Worm (Caenorhabditis elegans): Measurements from ENCODE around the gene nono-1.

DNA sequence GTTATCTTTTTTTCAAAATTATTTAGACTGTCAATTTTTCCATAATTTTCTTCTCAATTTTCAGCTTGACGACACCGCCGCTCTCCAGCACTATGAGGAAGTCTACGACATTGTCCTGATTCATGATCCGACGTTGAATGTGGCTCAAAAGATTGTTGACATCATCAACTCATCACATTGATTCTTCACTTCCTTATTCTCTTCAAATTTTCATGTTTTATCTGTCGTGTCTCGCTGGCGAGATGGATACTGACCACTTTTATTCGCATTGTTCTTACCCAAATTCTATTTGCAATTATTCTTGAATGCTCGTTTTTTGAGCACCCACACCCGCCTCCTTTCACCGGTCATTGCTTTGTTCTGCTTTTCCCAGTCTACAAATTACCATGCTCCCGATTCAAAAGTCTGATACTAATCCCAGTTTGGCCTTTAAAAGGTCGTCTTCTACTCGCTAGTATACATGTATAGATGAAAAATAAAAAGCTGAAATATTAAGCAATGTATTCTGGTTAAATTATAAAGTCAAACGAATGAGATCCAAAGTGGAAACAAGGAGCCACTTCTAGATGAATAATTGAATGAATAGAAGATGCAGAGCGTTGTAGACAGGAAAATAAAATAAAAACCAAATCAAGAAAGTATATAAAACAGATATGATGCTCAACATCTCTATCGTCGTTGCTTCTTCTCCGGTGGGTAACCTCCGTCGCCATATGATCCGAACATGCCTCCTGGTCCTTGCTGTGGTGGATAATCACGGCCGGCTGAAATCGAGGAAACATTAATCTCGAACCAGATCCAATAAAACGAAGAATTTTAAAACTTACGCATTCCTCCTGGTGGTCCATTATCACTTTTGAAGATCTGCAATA is 4.8 kb downstream of the nono-1 start:
- TF ChIP-seq K09A11.1 (tag; optimal IDR thresholded peaks at IDR 0.05; ENCODE audit: insufficient read depth) (no peak), elt-2 (tag; optimal IDR thresholded peaks at IDR 0.05) (no peak), pat-9 (tag; optimal IDR thresholded peaks at IDR 0.05) (no peak)
